Fruit fly (Drosophila melanogaster) whole organism, embryonic: ENCODE data around the gene Oatp30B.

Experiments
- CG10565 ChIP-seq: fragments of 200-800 bp; sonication (Bioruptor generic); optimal IDR thresholded peaks from 3 replicates; lab custom pipeline; 2016; ENCODE audit warnings: missing biosample characterization, mild to moderate bottlenecking, missing genetic modification characterization
- CG10654 ChIP-seq: fragments of 200-800 bp; sonication (Bioruptor generic); optimal IDR thresholded peaks from 2 replicates; lab custom pipeline; 2016; ENCODE audit warnings: missing biosample characterization, missing genetic modification characterization
- CG11093 ChIP-seq: fragments of 200-800 bp; sonication (Bioruptor generic); IDR thresholded peaks from 3 replicates; pipeline ENCODE4 v1.3.6; 2022; ENCODE audit warnings: missing biosample characterization, missing genetic modification characterization
- CG12391 ChIP-seq: fragments of 200-800 bp; sonication (Bioruptor generic); optimal IDR thresholded peaks from 3 replicates; lab custom pipeline; 2018; ENCODE audit warnings: missing biosample characterization, mild to moderate bottlenecking, missing genetic modification characterization, moderate library complexity
- CG18764 ChIP-seq: fragments of 200-800 bp; sonication (Bioruptor generic); optimal IDR thresholded peaks from 3 replicates; lab custom pipeline; 2016; ENCODE audit warnings: missing biosample characterization, missing genetic modification characterization
- CG2129 ChIP-seq: fragments of 200-800 bp; sonication (Bioruptor generic); IDR thresholded peaks from 2 replicates; pipeline ENCODE4 v1.3.6; 2022; ENCODE audit warnings: missing biosample characterization, missing genetic modification characterization; ENCODE audit not compliant: partially characterized antibody
- CG2712 ChIP-seq: fragments of 200-800 bp; optimal IDR thresholded peaks from 3 replicates; lab custom pipeline; 2019; ENCODE audit warnings: missing biosample characterization, mild to moderate bottlenecking, missing genetic modification characterization, moderate library complexity
- CG30020 ChIP-seq: fragments of 200-800 bp; optimal IDR thresholded peaks from 2 replicates; lab custom pipeline; 2019; ENCODE audit warnings: missing biosample characterization, mild to moderate bottlenecking, missing genetic modification characterization, moderate library complexity
- CG3995 ChIP-seq: fragments of 200-800 bp; sonication (Bioruptor generic); optimal IDR thresholded peaks from 3 replicates; lab custom pipeline; 2016; ENCODE audit warnings: missing biosample characterization, missing genetic modification characterization
- CG4328 ChIP-seq: fragments of 200-800 bp; sonication (Bioruptor generic); optimal IDR thresholded peaks from 3 replicates; lab custom pipeline; 2017; ENCODE audit warnings: missing biosample characterization, missing genetic modification reagents, missing genetic modification characterization
- CG4707 ChIP-seq: fragments of 200-800 bp; sonication (Bioruptor generic); optimal IDR thresholded peaks from 2 replicates; lab custom pipeline; 2018; ENCODE audit warnings: missing biosample characterization, mild to moderate bottlenecking, missing genetic modification characterization, moderate library complexity
- CG4854 ChIP-seq: fragments of 200-800 bp; sonication (Bioruptor generic); optimal IDR thresholded peaks from 2 replicates; lab custom pipeline; 2016; ENCODE audit warnings: missing biosample characterization, missing genetic modification characterization, inconsistent platforms
- CG6689 ChIP-seq: fragments of 200-800 bp; sonication (Bioruptor generic); IDR thresholded peaks from 2 replicates; pipeline ENCODE4 v1.3.6; 2022; ENCODE audit warnings: missing biosample characterization, missing genetic modification characterization
- CG7372 ChIP-seq: fragments of 200-800 bp; sonication (Bioruptor generic); IDR thresholded peaks from 2 replicates; pipeline ENCODE4 v1.3.6; 2022; ENCODE audit warnings: missing biosample characterization, missing genetic modification characterization
- CG8281 ChIP-seq: fragments of 200-800 bp; sonication (Bioruptor generic); optimal IDR thresholded peaks from 2 replicates; lab custom pipeline; 2018; ENCODE audit warnings: missing biosample characterization, mild to moderate bottlenecking, missing genetic modification characterization, moderate library complexity
- CG8944 ChIP-seq: fragments of 200-800 bp; sonication (Bioruptor generic); optimal IDR thresholded peaks from 3 replicates; lab custom pipeline; 2016; ENCODE audit warnings: missing biosample characterization, missing genetic modification characterization
- CHES-1-like ChIP-seq: fragments of 200-800 bp; sonication (Bioruptor generic); optimal IDR thresholded peaks from 2 replicates; lab custom pipeline; 2016; ENCODE audit warnings: missing biosample characterization, missing genetic modification characterization
- Deaf1 ChIP-seq: fragments of 200-800 bp; optimal IDR thresholded peaks from 3 replicates; lab custom pipeline; 2019; ENCODE audit warnings: missing biosample characterization, mild to moderate bottlenecking, missing genetic modification characterization, moderate library complexity
- Fer1 ChIP-seq: fragments of 200-800 bp; sonication (Bioruptor generic); optimal IDR thresholded peaks from 2 replicates; lab custom pipeline; 2017; ENCODE audit warnings: missing biosample characterization, mild to moderate bottlenecking, missing genetic modification characterization
- Fer3 ChIP-seq: fragments of 200-800 bp; sonication (Bioruptor generic); optimal IDR thresholded peaks from 2 replicates; lab custom pipeline; 2018; ENCODE audit warnings: missing biosample characterization, mild to moderate bottlenecking, missing genetic modification characterization, moderate library complexity
- Gsc ChIP-seq: fragments of 200-800 bp; sonication (Bioruptor generic); IDR thresholded peaks from 2 replicates; pipeline ENCODE4 v1.3.6; 2022; ENCODE audit warnings: missing biosample characterization, missing genetic modification characterization
- Hand ChIP-seq: fragments of 200-800 bp; sonication (Bioruptor generic); optimal IDR thresholded peaks from 2 replicates; lab custom pipeline; 2017; ENCODE audit warnings: mild to moderate bottlenecking, missing biosample characterization, missing genetic modification reagents, missing genetic modification characterization
- Kr ChIP-seq: fragments of 200-800 bp; sonication (Bioruptor generic); optimal IDR thresholded peaks from 2 replicates; lab custom pipeline; 2017; ENCODE audit warnings: missing biosample characterization, mild to moderate bottlenecking, missing genetic modification characterization
- Mad ChIP-seq: fragments of 200-800 bp; sonication (Bioruptor generic); optimal IDR thresholded peaks from 2 replicates; lab custom pipeline; 2016; ENCODE audit warnings: missing biosample characterization, missing genetic modification characterization
- Neu2 ChIP-seq: fragments of 200-800 bp; sonication (Bioruptor generic); optimal IDR thresholded peaks from 3 replicates; lab custom pipeline; 2016; ENCODE audit warnings: missing biosample characterization, missing genetic modification characterization, borderline replicate concordance
- Rfx ChIP-seq: fragments of 200-800 bp; sonication (Bioruptor generic); IDR thresholded peaks from 2 replicates; pipeline ENCODE4 v1.3.6; 2022; ENCODE audit warnings: missing biosample characterization, missing genetic modification characterization
- Stat92E ChIP-seq, 3 experiments: fragments of >200 bp in 2 of 3; fragments of 200-800 bp in 1 of 3; sonication (Bioruptor generic) in 1 of 3; optimal IDR thresholded peaks; 2 replicates each; lab custom pipeline; 2017 to 2019; ENCODE audit warnings: missing biosample characterization in 3 of 3, missing genetic modification characterization in 3 of 3, mild to moderate bottlenecking in 1 of 3, moderate library complexity in 1 of 3
- Usf ChIP-seq: fragments of 200-800 bp; sonication (Bioruptor generic); optimal IDR thresholded peaks from 2 replicates; lab custom pipeline; 2017; ENCODE audit warnings: missing genotype, missing biosample characterization, missing genetic modification characterization
- corto ChIP-seq: fragments of 200-800 bp; sonication (Bioruptor generic); optimal IDR thresholded peaks from 2 replicates; lab custom pipeline; 2016; ENCODE audit warnings: missing biosample characterization, mild to moderate bottlenecking, missing genetic modification characterization, moderate library complexity
- dmrt99B ChIP-seq: fragments of 200-800 bp; sonication (Bioruptor generic); optimal IDR thresholded peaks from 2 replicates; lab custom pipeline; 2018; ENCODE audit warnings: missing biosample characterization, mild to moderate bottlenecking, missing genetic modification characterization, moderate library complexity
- fd3F ChIP-seq: fragments of 200-800 bp; sonication (Bioruptor generic); optimal IDR thresholded peaks from 2 replicates; lab custom pipeline; 2018; ENCODE audit warnings: missing biosample characterization, mild to moderate bottlenecking, missing genetic modification characterization, moderate library complexity
- gcm ChIP-seq: fragments of 200-800 bp; sonication (Bioruptor generic); optimal IDR thresholded peaks from 2 replicates; lab custom pipeline; 2019; ENCODE audit warnings: missing biosample characterization, mild to moderate bottlenecking, missing genetic modification characterization, moderate library complexity
- grn ChIP-seq: fragments of 200-800 bp; sonication (Bioruptor generic); optimal IDR thresholded peaks from 3 replicates; lab custom pipeline; 2017; ENCODE audit warnings: missing biosample characterization, missing genetic modification characterization
- lab ChIP-seq: fragments of 200-800 bp; sonication (Bioruptor generic); optimal IDR thresholded peaks from 3 replicates; lab custom pipeline; 2017; ENCODE audit warnings: missing biosample characterization, missing genetic modification characterization, mild to moderate bottlenecking, moderate library complexity, missing genetic modification reagents
- lilli ChIP-seq: fragments of 200-800 bp; sonication (Bioruptor generic); optimal IDR thresholded peaks from 3 replicates; lab custom pipeline; 2016; ENCODE audit warnings: missing biosample characterization, missing genetic modification characterization
- nerfin-2 ChIP-seq: fragments of 200-800 bp; sonication (Bioruptor generic); IDR thresholded peaks from 2 replicates; pipeline ENCODE4 v1.3.6; 2022; ENCODE audit warnings: missing biosample characterization, missing genetic modification characterization; ENCODE audit not compliant: partially characterized antibody
- pfk ChIP-seq: fragments of 200-800 bp; sonication (Bioruptor generic); optimal IDR thresholded peaks from 2 replicates; lab custom pipeline; 2018; ENCODE audit warnings: missing biosample characterization, mild to moderate bottlenecking, missing genetic modification characterization, moderate library complexity
- pnt ChIP-seq: fragments of 200-800 bp; sonication (Bioruptor generic); optimal IDR thresholded peaks from 3 replicates; lab custom pipeline; 2016; ENCODE audit warnings: missing biosample characterization, missing genetic modification characterization
- ranshi ChIP-seq: fragments of 200-800 bp; sonication (Bioruptor generic); IDR thresholded peaks from 2 replicates; pipeline ENCODE4 v1.3.6; 2022; ENCODE audit warnings: missing biosample characterization, missing genetic modification characterization
- ro ChIP-seq: fragments of 200-800 bp; sonication (Bioruptor generic); IDR thresholded peaks from 2 replicates; pipeline ENCODE4 v1.3.6; 2022; ENCODE audit warnings: missing biosample characterization, missing genetic modification characterization
- run ChIP-seq: fragments of 200-800 bp; sonication (Bioruptor generic); optimal IDR thresholded peaks from 3 replicates; lab custom pipeline; 2018; ENCODE audit warnings: missing biosample characterization, mild to moderate bottlenecking, missing genetic modification characterization
- sna ChIP-seq: fragments of 200-800 bp; sonication (Bioruptor generic); IDR thresholded peaks from 2 replicates; pipeline ENCODE4 v1.3.6; 2022; ENCODE audit warnings: missing biosample characterization, missing genetic modification characterization; ENCODE audit not compliant: partially characterized antibody
- toy ChIP-seq: fragments of 200-800 bp; sonication (Bioruptor generic); IDR thresholded peaks from 2 replicates; pipeline ENCODE4 v1.3.6; 2022; ENCODE audit warnings: missing biosample characterization, missing genetic modification characterization
- vfl ChIP-seq: fragments of 200-800 bp; sonication (Bioruptor generic); optimal IDR thresholded peaks from 2 replicates; lab custom pipeline; 2016; ENCODE audit warnings: missing biosample characterization, missing genetic modification characterization
- zen2 ChIP-seq: fragments of 200-800 bp; sonication (Bioruptor generic); IDR thresholded peaks from 3 replicates; pipeline ENCODE4 v1.3.6; 2022; ENCODE audit warnings: missing biosample characterization, missing genetic modification characterization; ENCODE audit not compliant: partially characterized antibody
- zfh2 ChIP-seq: fragments of 200-800 bp; sonication (Bioruptor generic); optimal IDR thresholded peaks from 2 replicates; lab custom pipeline; 2016; ENCODE audit warnings: missing biosample characterization, missing genetic modification characterization

The Oatp30B gene

DNA sequence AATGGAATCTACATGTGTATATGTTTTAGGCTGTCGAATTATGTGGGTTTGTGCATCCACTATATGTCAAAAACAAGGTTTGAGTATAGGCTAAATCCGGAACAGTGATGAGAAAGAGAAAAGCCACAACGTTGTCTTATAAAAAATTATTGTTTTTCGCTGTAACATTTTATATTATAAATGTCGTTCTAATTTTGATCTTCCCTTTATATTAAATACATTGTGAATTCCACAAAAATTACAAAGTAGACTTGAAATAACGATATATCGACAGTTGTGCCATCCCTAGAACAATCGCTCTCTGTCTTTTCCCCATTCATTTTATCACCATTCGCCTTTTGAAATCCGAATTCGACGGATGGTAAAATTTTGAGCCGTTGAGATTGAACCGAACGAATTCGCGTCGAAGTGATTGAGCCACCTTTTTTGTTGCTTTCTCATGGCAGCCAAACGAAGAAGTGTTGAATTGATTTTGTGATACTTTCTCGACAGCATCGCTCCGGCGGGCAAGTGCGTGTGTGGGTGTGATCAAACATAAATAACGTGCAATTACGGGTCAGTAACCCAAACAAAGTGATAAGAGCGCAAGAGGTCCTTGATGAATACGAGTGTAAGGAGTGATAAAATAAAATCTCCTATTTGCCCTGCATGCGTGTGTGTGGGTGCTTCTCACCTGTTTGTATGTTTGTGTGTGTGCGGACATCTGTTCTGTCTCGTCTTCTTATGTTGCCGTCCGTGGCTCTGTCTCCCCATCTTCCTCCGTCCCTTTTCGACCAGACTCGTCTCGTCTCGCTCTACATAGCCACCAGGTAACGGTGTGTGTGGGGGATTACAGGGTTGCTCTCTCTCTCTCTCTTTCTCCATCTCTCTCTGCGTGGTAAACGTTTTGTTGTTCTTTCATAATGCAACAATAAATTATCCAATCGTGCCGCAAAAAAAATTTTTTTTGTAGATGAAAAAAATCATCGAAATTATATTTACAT, at the start of gene Oatp30B (continued):
- TF ChIP-seq CG4328 (GFP tag; lab: Kevin White, UChicago) (peak; percentile 92), Fer3 (tag; lab: Kevin White, UChicago) (peak; percentile 97), grn (GFP tag; lab: Kevin White, UChicago) (peak; percentile 80), toy (GFP tag; lab: Robert Waterston, UW) (peak; percentile 88), CG30020 (tag; lab: Kevin White, UChicago) (peak; percentile 83), run (tag; lab: Kevin White, UChicago) (peak; percentile 91), Mad (GFP tag; lab: Kevin White, UChicago) (peak; percentile 94), CHES-1-like (GFP tag; lab: Kevin White, UChicago) (peak; percentile 95), Gsc (no peak; the same call in 1 of the 2 replicates), Deaf1 (tag; lab: Kevin White, UChicago) (peak; percentile 82), fd3F (GFP tag; lab: Kevin White, UChicago) (peak; percentile 95), Rfx (GFP tag; lab: Robert Waterston, UW) (peak; percentile 99), Hand (peak; percentile 85), pfk (GFP tag; lab: Kevin White, UChicago) (peak; percentile 65), CG2129 (GFP tag; lab: Robert Waterston, UW) (peak; percentile 99), CG10654 (GFP tag; lab: Kevin White, UChicago) (peak; percentile 97), dmrt99B (tag; lab: Kevin White, UChicago) (peak; percentile 93), Stat92E (GFP tag; optimal IDR thresholded peaks at IDR 0.05; lab: Kevin White, UChicago) (peak in 1 of 3 experiments; percentile 92), CG3995 (GFP tag; lab: Kevin White, UChicago) (peak; percentile 67), CG18764 (peak; percentile 94), ranshi (GFP tag; lab: Robert Waterston, UW) (peak; percentile 97), sna (GFP tag; lab: Robert Waterston, UW) (peak; percentile 100), Neu2 (GFP tag; lab: Kevin White, UChicago) (peak; percentile 82), lilli (peak; percentile 98), CG8281 (tag; lab: Kevin White, UChicago) (peak; percentile 82), Kr (GFP tag; lab: Kevin White, UChicago) (no peak), Fer1 (GFP tag; lab: Kevin White, UChicago) (peak; percentile 96), CG12391 (peak; percentile 99), CG11093 (GFP tag; lab: Robert Waterston, UW) (peak; percentile 93), CG2712 (peak; percentile 98), zen2 (peak; percentile 99; the same call in 2 of the 3 replicates), CG4707 (GFP tag; lab: Kevin White, UChicago) (peak; percentile 81), lab (GFP tag; lab: Kevin White, UChicago) (peak; percentile 98), CG8944 (GFP tag; lab: Kevin White, UChicago) (peak; percentile 96), corto (GFP tag; lab: Kevin White, UChicago) (peak; percentile 91), CG10565 (GFP tag; lab: Kevin White, UChicago) (peak; percentile 79), nerfin-2 (GFP tag; lab: Robert Waterston, UW) (peak; percentile 87), ro (GFP tag; lab: Robert Waterston, UW) (peak; percentile 95), gcm (GFP tag; lab: Kevin White, UChicago) (peak; percentile 96), CG4854 (GFP tag; lab: Kevin White, UChicago) (peak; percentile 95), CG7372 (GFP tag; lab: Robert Waterston, UW) (peak; percentile 97), pnt (peak; percentile 95), Usf (peak; percentile 90), vfl (peak; percentile 95), zfh2 (GFP tag; lab: Kevin White, UChicago) (peak; percentile 96), CG6689 (GFP tag; lab: Robert Waterston, UW) (peak; percentile 96)
